Worm (Caenorhabditis elegans): ENCODE measurements around the gene F02C12.2.

- no peak for TF ChIP-seq lsy-27 (tag; optimal IDR thresholded peaks at IDR 0.05; ENCODE audit: borderline replicate concordance, insufficient read depth)
- no peak for TF ChIP-seq repo-1 (tag; optimal IDR thresholded peaks at IDR 0.05)
- no peak for TF ChIP-seq aptf-3 (GFP tag; IDR thresholded peaks at IDR 0.05)
- no peak for TF ChIP-seq F39B2.1 (GFP tag; IDR thresholded peaks at IDR 0.05)
- TF ChIP-seq nfya-2 (GFP tag; IDR thresholded peaks at IDR 0.05), result no peak
- no peak for TF ChIP-seq Y67H2A.10 (GFP tag; conservative IDR thresholded peaks at IDR 0.05)
- TF ChIP-seq B0336.3 (GFP tag; IDR thresholded peaks at IDR 0.05), result no peak
- TF ChIP-seq unc-62 (GFP tag; optimal IDR thresholded peaks at IDR 0.05), result no peak
Observed at ce11 chrX:13368283-13368682, 30.8 kb downstream of the F02C12.2 start.
